Fruit fly (Drosophila melanogaster) whole organism, embryonic: ENCODE measurements around the gene eEF1delta.

Source experiments
- BEAF-32 ChIP-seq: fragments of 200-800 bp; sonication (Bioruptor generic); optimal IDR thresholded peaks from 3 replicates; lab custom pipeline; 2017; ENCODE audit warnings: missing biosample characterization, missing genetic modification characterization, mild to moderate bottlenecking, moderate library complexity, missing genetic modification reagents
- Bgb ChIP-seq: fragments of 200-800 bp; sonication (Bioruptor generic); IDR thresholded peaks from 2 replicates; pipeline ENCODE4 v1.3.6; 2022; ENCODE audit warnings: missing biosample characterization, missing genetic modification characterization; ENCODE audit not compliant: partially characterized antibody
- CG10565 ChIP-seq: fragments of 200-800 bp; sonication (Bioruptor generic); optimal IDR thresholded peaks from 3 replicates; lab custom pipeline; 2016; ENCODE audit warnings: missing biosample characterization, mild to moderate bottlenecking, missing genetic modification characterization
- CG11398 ChIP-seq: fragments of 200-800 bp; sonication (Bioruptor generic); optimal IDR thresholded peaks from 2 replicates; lab custom pipeline; 2016; ENCODE audit warnings: missing biosample characterization, missing genetic modification characterization
- CG12219 ChIP-seq: fragments of 200-800 bp; sonication (Bioruptor generic); optimal IDR thresholded peaks from 3 replicates; lab custom pipeline; 2018; ENCODE audit warnings: missing biosample characterization, mild to moderate bottlenecking, missing genetic modification characterization
- CG12391 ChIP-seq: fragments of 200-800 bp; sonication (Bioruptor generic); optimal IDR thresholded peaks from 3 replicates; lab custom pipeline; 2018; ENCODE audit warnings: missing biosample characterization, mild to moderate bottlenecking, missing genetic modification characterization, moderate library complexity
- CG13894 ChIP-seq: fragments of 200-800 bp; sonication (Bioruptor generic); optimal IDR thresholded peaks from 3 replicates; lab custom pipeline; 2018; ENCODE audit warnings: missing biosample characterization, mild to moderate bottlenecking, missing genetic modification characterization, moderate library complexity
- CG16813 ChIP-seq: fragments of 200-800 bp; sonication (Bioruptor generic); IDR thresholded peaks from 3 replicates; pipeline ENCODE4 v1.3.6; 2022; ENCODE audit warnings: missing biosample characterization, missing genetic modification characterization; ENCODE audit not compliant: partially characterized antibody
- CG17385 ChIP-seq: fragments of 200-800 bp; sonication (Bioruptor generic); optimal IDR thresholded peaks from 3 replicates; lab custom pipeline; 2018; ENCODE audit warnings: missing biosample characterization, mild to moderate bottlenecking, missing genetic modification characterization
- CG30020 ChIP-seq: fragments of 200-800 bp; optimal IDR thresholded peaks from 2 replicates; lab custom pipeline; 2019; ENCODE audit warnings: missing biosample characterization, mild to moderate bottlenecking, missing genetic modification characterization, moderate library complexity
- CG34422 ChIP-seq: fragments of 200-800 bp; sonication (Bioruptor generic); IDR thresholded peaks from 3 replicates; pipeline ENCODE4 v1.3.6; 2022; ENCODE audit warnings: missing biosample characterization, missing genetic modification characterization
- CG42726 ChIP-seq: fragments of 200-800 bp; sonication (Bioruptor generic); IDR thresholded peaks from 2 replicates; pipeline ENCODE4 v1.3.6; 2022; ENCODE audit warnings: missing biosample characterization, missing genetic modification characterization; ENCODE audit not compliant: partially characterized antibody
- CG4617 ChIP-seq: fragments of 200-800 bp; sonication (Bioruptor generic); optimal IDR thresholded peaks from 3 replicates; lab custom pipeline; 2016; ENCODE audit warnings: missing biosample characterization, missing genetic modification characterization, borderline replicate concordance
- CG5953 ChIP-seq: fragments of 200-800 bp; sonication (Bioruptor generic); IDR thresholded peaks from 2 replicates; pipeline ENCODE4 v1.3.6; 2022; ENCODE audit warnings: missing biosample characterization, missing genetic modification characterization
- CG8290 ChIP-seq, 3 experiments: fragments of 200-800 bp; sonication (Bioruptor generic); optimal IDR thresholded peaks; 2 replicates each; lab custom pipeline; 2016 to 2019; ENCODE audit warnings: missing biosample characterization in 3 of 3, missing genetic modification characterization in 3 of 3, mild to moderate bottlenecking in 2 of 3, moderate library complexity in 1 of 3
- CG9797 ChIP-seq: fragments of 200-800 bp; sonication (Bioruptor generic); optimal IDR thresholded peaks from 3 replicates; lab custom pipeline; 2018; ENCODE audit warnings: missing biosample characterization, mild to moderate bottlenecking, missing genetic modification characterization
- Dbx ChIP-seq: fragments of 200-800 bp; sonication (Bioruptor generic); IDR thresholded peaks from 3 replicates; pipeline ENCODE4 v1.3.6; 2022; ENCODE audit warnings: missing biosample characterization, missing genetic modification characterization
- Dll ChIP-seq: fragments of 200-800 bp; sonication (Bioruptor generic); IDR thresholded peaks from 4 replicates; pipeline ENCODE4 v1.3.6; 2022; ENCODE audit warnings: missing biosample characterization, missing genetic modification characterization; ENCODE audit not compliant: partially characterized antibody
- Dp ChIP-seq: fragments of 200-800 bp; sonication (Bioruptor generic); optimal IDR thresholded peaks from 2 replicates; lab custom pipeline; 2018; ENCODE audit warnings: missing biosample characterization, mild to moderate bottlenecking, missing genetic modification characterization, moderate library complexity
- E2f2 ChIP-seq: fragments of 200-800 bp; sonication (Bioruptor generic); IDR thresholded peaks from 2 replicates; pipeline ENCODE4 v1.3.6; 2022; ENCODE audit warnings: missing biosample characterization, missing genetic modification characterization
- Gsc ChIP-seq: fragments of 200-800 bp; sonication (Bioruptor generic); IDR thresholded peaks from 2 replicates; pipeline ENCODE4 v1.3.6; 2022; ENCODE audit warnings: missing biosample characterization, missing genetic modification characterization
- Gug ChIP-seq: fragments of 200-800 bp; sonication (Bioruptor generic); IDR thresholded peaks from 4 replicates; pipeline ENCODE4 v1.3.6; 2022; ENCODE audit warnings: missing biosample characterization, missing genetic modification characterization
- MBD-R2 ChIP-seq: fragments of 200-800 bp; sonication (Bioruptor generic); IDR thresholded peaks from 2 replicates; pipeline ENCODE4 v1.3.6; 2022; ENCODE audit warnings: missing biosample characterization, missing genetic modification characterization
- MESR4 ChIP-seq: fragments of 200-800 bp; sonication (Bioruptor generic); optimal IDR thresholded peaks from 2 replicates; lab custom pipeline; 2018; ENCODE audit warnings: missing biosample characterization, mild to moderate bottlenecking, missing genetic modification characterization, moderate library complexity
- Med ChIP-seq: fragments of 200-800 bp; sonication (Bioruptor generic); peaks from one replicate; lab custom pipeline; 2016; ENCODE audit warnings: missing biosample characterization, missing genetic modification characterization, mild to moderate bottlenecking, inconsistent platforms, moderate library complexity
- Myb ChIP-seq: fragments of 200-800 bp; sonication (Bioruptor generic); optimal IDR thresholded peaks from 2 replicates; lab custom pipeline; 2016; ENCODE audit warnings: missing biosample characterization, missing genetic modification characterization
- Taf1 ChIP-seq: fragments of 200-800 bp; sonication (Bioruptor generic); IDR thresholded peaks from 2 replicates; pipeline ENCODE4 v1.3.6; 2022; ENCODE audit warnings: missing biosample characterization, missing genetic modification characterization
- Xrp1 ChIP-seq: fragments of 200-800 bp; sonication (Bioruptor generic); IDR thresholded peaks from 2 replicates; pipeline ENCODE4 v1.3.6; 2022; ENCODE audit warnings: missing biosample characterization, missing genetic modification characterization
- YL-1 ChIP-seq: fragments of 200-800 bp; sonication (Bioruptor generic); optimal IDR thresholded peaks from 3 replicates; lab custom pipeline; 2017; ENCODE audit warnings: missing biosample characterization, mild to moderate bottlenecking, missing genetic modification characterization
- bbx ChIP-seq: fragments of 200-800 bp; sonication (Bioruptor generic); IDR thresholded peaks from 2 replicates; pipeline ENCODE4 v1.3.6; 2022; ENCODE audit warnings: missing biosample characterization, missing genetic modification characterization; ENCODE audit not compliant: partially characterized antibody
- ci ChIP-seq: fragments of 200-800 bp; sonication (Bioruptor generic); IDR thresholded peaks from 3 replicates; pipeline ENCODE4 v1.3.6; 2022; ENCODE audit warnings: missing biosample characterization, missing genetic modification characterization
- crc ChIP-seq: fragments of 200-800 bp; sonication (Bioruptor generic); optimal IDR thresholded peaks from 2 replicates; lab custom pipeline; 2016; ENCODE audit warnings: missing biosample characterization, missing genetic modification characterization
- crp ChIP-seq, 2 experiments: fragments of 200-800 bp; sonication (Bioruptor generic); optimal IDR thresholded peaks; 2 replicates in 1 of 2; 3 replicates in 1 of 2; lab custom pipeline; 2017; ENCODE audit warnings: missing biosample characterization in 2 of 2, missing genetic modification characterization in 2 of 2, mild to moderate bottlenecking in 1 of 2, moderate library complexity in 1 of 2
- dati ChIP-seq: fragments of 200-800 bp; sonication (Bioruptor generic); IDR thresholded peaks from 2 replicates; pipeline ENCODE4 v1.3.6; 2022; ENCODE audit warnings: missing biosample characterization, missing genetic modification characterization
- ewg ChIP-seq: fragments of 200-800 bp; sonication (Bioruptor generic); optimal IDR thresholded peaks from 3 replicates; lab custom pipeline; 2017; ENCODE audit warnings: mild to moderate bottlenecking, missing biosample characterization, missing genetic modification reagents, missing genetic modification characterization
- gfzf ChIP-seq: fragments of 200-800 bp; sonication (Bioruptor generic); optimal IDR thresholded peaks from 2 replicates; lab custom pipeline; 2016; ENCODE audit warnings: missing biosample characterization, mild to moderate bottlenecking, missing genetic modification characterization, moderate library complexity
- grau ChIP-seq: fragments of 200-800 bp; optimal IDR thresholded peaks from 3 replicates; lab custom pipeline; 2019; ENCODE audit warnings: missing biosample characterization, mild to moderate bottlenecking, missing genetic modification characterization, moderate library complexity
- kah ChIP-seq: fragments of 200-800 bp; sonication (Bioruptor generic); optimal IDR thresholded peaks from 2 replicates; lab custom pipeline; 2018; ENCODE audit warnings: missing biosample characterization, mild to moderate bottlenecking, missing genetic modification characterization
- mirr ChIP-seq: fragments of 200-800 bp; sonication (Bioruptor generic); optimal IDR thresholded peaks from 3 replicates; lab custom pipeline; 2018; ENCODE audit warnings: missing biosample characterization, mild to moderate bottlenecking, missing genetic modification characterization
- pzg ChIP-seq: fragments of 200-800 bp; sonication (Bioruptor generic); optimal IDR thresholded peaks from 3 replicates; lab custom pipeline; 2018; ENCODE audit warnings: missing biosample characterization, mild to moderate bottlenecking, missing genetic modification characterization, moderate library complexity
- stwl ChIP-seq: fragments of 200-800 bp; sonication (Bioruptor generic); optimal IDR thresholded peaks from 3 replicates; lab custom pipeline; 2018; ENCODE audit warnings: missing biosample characterization, mild to moderate bottlenecking, missing genetic modification characterization, moderate library complexity
- tgo ChIP-seq: fragments of 200-800 bp; sonication (Bioruptor generic); IDR thresholded peaks from 3 replicates; pipeline ENCODE4 v1.3.6; 2022; ENCODE audit warnings: missing biosample characterization, missing genetic modification characterization
- wek ChIP-seq: fragments of 200-800 bp; sonication (Bioruptor generic); optimal IDR thresholded peaks from 3 replicates; lab custom pipeline; 2018; ENCODE audit warnings: missing biosample characterization, mild to moderate bottlenecking, missing genetic modification characterization, moderate library complexity

Gene eEF1delta

DNA sequence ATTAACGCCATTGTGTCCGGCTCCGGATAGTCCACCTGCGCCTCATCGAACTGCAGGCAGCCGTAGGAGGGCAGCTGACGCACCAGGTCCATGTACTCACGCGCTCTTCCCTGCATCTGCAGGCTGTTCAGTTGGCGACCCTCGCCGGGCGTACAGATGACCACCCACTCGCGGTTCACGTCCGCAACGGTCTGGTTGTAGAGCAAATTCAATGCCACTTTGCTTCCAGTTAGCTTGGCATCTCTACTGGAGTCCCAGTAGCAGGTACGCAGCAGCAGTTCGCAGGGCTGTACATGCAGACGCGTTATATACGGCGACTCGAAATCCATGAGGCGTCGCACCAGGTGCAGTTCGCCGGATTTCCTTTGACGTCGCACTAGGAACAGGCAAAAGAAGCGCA lies 26.4 kb upstream of the eEF1delta start:
- TF ChIP-seq CG34422: 0 out of 3 replicates have a peak, but pooled peaks have one; percentile 24
- no peak for TF ChIP-seq CG13894
- peak; percentile 53 for TF ChIP-seq Med (GFP tag; lab: Kevin White, UChicago)

dm6 chr2L:10206633-10207162 lies 25.6 kb upstream of the eEF1delta start, which contains the start of gene Snx17:
Gene Snx17, minus strand, starts transcription at chr2L:10206961.
- TF ChIP-seq stwl (tag; lab: Kevin White, UChicago): peak; percentile 1
- no peak for TF ChIP-seq CG12391 (tag; lab: Kevin White, UChicago)
- TF ChIP-seq CG11398 (GFP tag; lab: Kevin White, UChicago): no peak
- TF ChIP-seq bbx: peak; percentile 24; the same call in 1 of the 2 replicates
- no peak for TF ChIP-seq CG17385 (GFP tag; lab: Kevin White, UChicago)
- TF ChIP-seq wek: peak; percentile 26
- TF ChIP-seq CG10565 (GFP tag; lab: Kevin White, UChicago): no peak
- TF ChIP-seq CG30020 (tag; lab: Kevin White, UChicago): peak; percentile 19
- peak; percentile 66 for TF ChIP-seq CG9797 (GFP tag; lab: Kevin White, UChicago)
- peak; percentile 12 for TF ChIP-seq ewg (GFP tag; lab: Kevin White, UChicago)
- no peak for TF ChIP-seq Xrp1
- no peak for TF ChIP-seq grau
- peak; percentile 12 for TF ChIP-seq YL-1 (GFP tag; lab: Kevin White, UChicago)
- no peak for TF ChIP-seq CG8290 (GFP tag; optimal IDR thresholded peaks at IDR 0.05; lab: Kevin White, UChicago)
- TF ChIP-seq CG8290 (tag; optimal IDR thresholded peaks at IDR 0.05; lab: Kevin White, UChicago): no peak
- no peak for TF ChIP-seq tgo
- TF ChIP-seq mirr (GFP tag; lab: Kevin White, UChicago): no peak
- peak; percentile 32; the same call in 1 of the 2 replicates for TF ChIP-seq E2f2 (GFP tag; lab: Robert Waterston, UW)
- peak; percentile 3 for TF ChIP-seq BEAF-32 (GFP tag; lab: Kevin White, UChicago)
- TF ChIP-seq CG4617 (GFP tag; lab: Kevin White, UChicago): peak; percentile 69
- no peak for TF ChIP-seq kah (GFP tag; lab: Kevin White, UChicago)
- no peak for TF ChIP-seq Gsc (GFP tag; lab: Robert Waterston, UW)
- peak; percentile 29; the same call in 1 of the 3 replicates for TF ChIP-seq Dbx
- no peak for TF ChIP-seq Taf1 (GFP tag; lab: Robert Waterston, UW)
- 0 out of 3 replicates have a peak, but pooled peaks have one; percentile 22 for TF ChIP-seq CG16813
- TF ChIP-seq crc (GFP tag; lab: Kevin White, UChicago): no peak
- TF ChIP-seq CG12219 (GFP tag; lab: Kevin White, UChicago): no peak
- TF ChIP-seq CG42726 (GFP tag; lab: Robert Waterston, UW): no peak
- peak; percentile 52; the same call in 1 of the 2 replicates for TF ChIP-seq MBD-R2 (GFP tag; lab: Robert Waterston, UW)
- peak; percentile 67 for TF ChIP-seq MESR4 (GFP tag; lab: Kevin White, UChicago)
- peak; percentile 36 for TF ChIP-seq Dp (GFP tag; lab: Kevin White, UChicago)
- peak; percentile 52; the same call in 1 of the 4 replicates for TF ChIP-seq Dll (GFP tag; lab: Robert Waterston, UW)
- TF ChIP-seq dati: no peak
- TF ChIP-seq ci: 0 out of 3 replicates have a peak, but pooled peaks have one; percentile 21
- peak; percentile 43 for TF ChIP-seq pzg (GFP tag; lab: Kevin White, UChicago)
- TF ChIP-seq Myb (GFP tag; lab: Kevin White, UChicago): peak; percentile 68
- no peak for TF ChIP-seq Gug (GFP tag; lab: Robert Waterston, UW)
- 0 out of 2 replicates have a peak, but pooled peaks have one; percentile 8 for TF ChIP-seq Bgb
- no peak for TF ChIP-seq CG5953 (GFP tag; lab: Robert Waterston, UW)
- peak; percentile 68 for TF ChIP-seq gfzf (GFP tag; lab: Kevin White, UChicago)
- 0 out of 3 replicates have a peak, but pooled peaks have one; percentile 12 for TF ChIP-seq CG34422
- peak in 1 of 2 experiments; percentile 31 for TF ChIP-seq crp (GFP tag; optimal IDR thresholded peaks at IDR 0.05; lab: Kevin White, UChicago)
- TF ChIP-seq, all 482 proteins: peak for 23
